Worm (Caenorhabditis elegans): ENCODE measurements around the gene psr-1.

DNA sequence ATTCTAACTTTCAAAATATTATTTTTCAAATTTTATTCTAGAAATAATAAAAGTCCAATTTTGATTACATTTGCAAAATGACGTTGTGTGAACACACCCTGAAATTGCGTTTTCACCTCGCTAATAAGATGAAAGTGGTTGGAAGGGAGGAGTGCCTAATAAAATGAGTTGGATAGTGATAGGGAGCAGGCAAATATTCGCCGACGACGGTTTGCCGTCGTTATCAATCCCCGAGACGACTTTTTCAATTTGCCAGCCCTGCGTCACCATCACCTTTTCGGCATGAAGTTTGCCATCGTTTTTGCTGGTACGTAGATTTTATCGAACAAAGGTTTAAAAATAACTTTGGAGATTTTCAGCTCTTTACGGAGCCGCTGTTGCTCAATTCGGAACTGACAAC is 47.5 kb upstream of the psr-1 start, which contains the start of gene nspg-10:
- TF ChIP-seq fos-1 (tag; optimal IDR thresholded peaks at IDR 0.05) (no peak), ama-1 (optimal IDR thresholded peaks at IDR 0.05) (no peak), ceh-16 (tag; optimal IDR thresholded peaks at IDR 0.05) (no peak)
